Worm (Caenorhabditis elegans): Measurements from ENCODE around the gene fbxa-190.

DNA sequence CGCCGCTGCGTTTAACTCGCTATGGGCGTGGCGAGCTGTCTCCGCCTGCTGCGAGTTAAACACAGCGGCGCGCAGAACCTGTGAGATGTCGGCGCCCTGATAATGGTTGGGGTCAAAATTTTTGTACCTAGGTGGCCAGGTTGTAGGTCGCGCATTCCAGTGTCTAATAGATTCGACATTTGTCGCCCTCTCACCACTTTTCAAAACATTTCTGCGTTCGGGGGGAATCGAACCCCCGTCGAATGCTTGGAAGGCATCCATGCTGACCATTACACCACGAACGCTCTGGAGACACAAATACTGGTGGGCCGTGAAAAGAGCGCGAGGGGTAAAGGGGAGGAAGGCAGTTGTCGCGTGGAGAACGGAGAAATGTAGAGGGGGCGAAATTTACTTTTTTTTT, 7.6 kb downstream of the fbxa-190 start:
- TF ChIP-seq F13C5.2 (tag; optimal IDR thresholded peaks at IDR 0.05) (peak; percentile 84), ama-1 (optimal IDR thresholded peaks at IDR 0.05) (no peak), tbx-37 (GFP tag; conservative IDR thresholded peaks at IDR 0.05) (peak; percentile 81), hnd-1 (tag; optimal IDR thresholded peaks at IDR 0.05) (peak; percentile 73), aly-1 (tag; optimal IDR thresholded peaks at IDR 0.05) (peak; percentile 91), sea-1 (GFP tag; conservative IDR thresholded peaks at IDR 0.05) (peak; percentile 89), ceh-13 (GFP tag; optimal IDR thresholded peaks at IDR 0.05) (peak; percentile 75), ceh-36 (tag; optimal IDR thresholded peaks at IDR 0.05) (peak; percentile 75), tra-4 (tag; optimal IDR thresholded peaks at IDR 0.05) (peak; percentile 59), flt-1 (GFP tag; IDR thresholded peaks at IDR 0.05) (peak; percentile 90), scrt-1 (GFP tag; IDR thresholded peaks at IDR 0.05) (peak; percentile 94)

All from whole organism, early embryonic.